Worm (Caenorhabditis elegans): ENCODE measurements around the gene nca-2.

Gene nca-2

ce11 chrIII:5013915-5014346 is 48.6 kb downstream of the nca-2 start (continued):
- no peak for TF ChIP-seq fkh-6 (tag; optimal IDR thresholded peaks at IDR 0.05)
- TF ChIP-seq pax-1 (tag; optimal IDR thresholded peaks at IDR 0.05), result peak; percentile 67
- peak; percentile 98 for TF ChIP-seq ceh-31 (tag; optimal IDR thresholded peaks at IDR 0.05)
- no peak for TF ChIP-seq pat-9 (tag; optimal IDR thresholded peaks at IDR 0.05)
- peak; percentile 96 for TF ChIP-seq unc-55 (GFP tag; optimal IDR thresholded peaks at IDR 0.05)
- peak; percentile 51 for TF ChIP-seq T23F11.4 (GFP tag; optimal IDR thresholded peaks at IDR 0.05)
- peak; percentile 73 for TF ChIP-seq hlh-30 (tag; optimal IDR thresholded peaks at IDR 0.05; ENCODE audit: insufficient read depth)
- TF ChIP-seq F13H6.1 (tag; optimal IDR thresholded peaks at IDR 0.05), result peak; percentile 86
- peak; percentile 32 for TF ChIP-seq sox-4 (tag; optimal IDR thresholded peaks at IDR 0.05)
- TF ChIP-seq K02D7.2 (tag; optimal IDR thresholded peaks at IDR 0.05), result no peak
- peak; percentile 84 for TF ChIP-seq ets-4 (tag; optimal IDR thresholded peaks at IDR 0.05)
- peak; percentile 29 for TF ChIP-seq odd-2 (tag; optimal IDR thresholded peaks at IDR 0.05)
- TF ChIP-seq ref-2 (tag; optimal IDR thresholded peaks at IDR 0.05), result peak; percentile 92
- peak; percentile 54 for TF ChIP-seq hlh-6 (tag; optimal IDR thresholded peaks at IDR 0.05)
- peak; percentile 53; the same call in 1 of the 2 replicates for TF ChIP-seq sox-2 (GFP tag; IDR thresholded peaks at IDR 0.05)
- peak; percentile 84 for TF ChIP-seq pros-1 (tag; optimal IDR thresholded peaks at IDR 0.05)
- no peak for TF ChIP-seq unc-86 (tag; optimal IDR thresholded peaks at IDR 0.05)
- TF ChIP-seq pha-2 (tag; optimal IDR thresholded peaks at IDR 0.05), result peak; percentile 70
- peak; percentile 70 for TF ChIP-seq ceh-2 (tag; optimal IDR thresholded peaks at IDR 0.05)

ce11 chrIII:5017550-5017949 is 52.2 kb downstream of the nca-2 start, which contains the start of gene larp-1:
larp-1 (minus strand) TSS chrIII:5017650.
- TF ChIP-seq sox-4 (tag; optimal IDR thresholded peaks at IDR 0.05), result no peak
- no peak for TF ChIP-seq hlh-8 (tag; optimal IDR thresholded peaks at IDR 0.05)
- no peak for TF ChIP-seq Y22D7AL.16 (tag; optimal IDR thresholded peaks at IDR 0.05)
- no peak for TF ChIP-seq ceh-18 (tag; optimal IDR thresholded peaks at IDR 0.05)
- no peak for TF ChIP-seq dve-1 (tag; optimal IDR thresholded peaks at IDR 0.05)
- no peak for TF ChIP-seq ceh-6 (GFP tag; optimal IDR thresholded peaks at IDR 0.05)
- no peak for TF ChIP-seq che-1 (tag; optimal IDR thresholded peaks at IDR 0.05)

- TF ChIP-seq pros-1 (tag; optimal IDR thresholded peaks at IDR 0.05), result no peak
- peak; percentile 77 for TF ChIP-seq ceh-30 (tag; optimal IDR thresholded peaks at IDR 0.05)
- no peak for TF ChIP-seq pax-1 (tag; optimal IDR thresholded peaks at IDR 0.05)
- TF ChIP-seq T23F11.4 (GFP tag; optimal IDR thresholded peaks at IDR 0.05), result peak; percentile 64
- no peak for TF ChIP-seq K02D7.2 (tag; optimal IDR thresholded peaks at IDR 0.05)
- TF ChIP-seq syd-9 (tag; optimal IDR thresholded peaks at IDR 0.05), result peak; percentile 78
- TF ChIP-seq eyg-1 (tag; optimal IDR thresholded peaks at IDR 0.05), result peak; percentile 40
- peak; percentile 94 for TF ChIP-seq nfya-1 (tag; optimal IDR thresholded peaks at IDR 0.05)
- TF ChIP-seq ceh-45 (GFP tag; IDR thresholded peaks at IDR 0.05), result 0 out of 2 replicates have a peak, but pooled peaks have one; percentile 36
- TF ChIP-seq elt-2 (tag; optimal IDR thresholded peaks at IDR 0.05), result peak; percentile 87
- TF ChIP-seq ceh-31 (tag; optimal IDR thresholded peaks at IDR 0.05), result peak; percentile 91
- no peak for TF ChIP-seq hlh-13 (GFP tag; optimal IDR thresholded peaks at IDR 0.05)
- no peak for TF ChIP-seq pha-4 (tag; optimal IDR thresholded peaks at IDR 0.05)
- TF ChIP-seq hlh-15 (tag; optimal IDR thresholded peaks at IDR 0.05), result peak; percentile 2
- peak; percentile 30 for TF ChIP-seq C38D4.7 (GFP tag; optimal IDR thresholded peaks at IDR 0.05)
- no peak for TF ChIP-seq ceh-22 (tag; optimal IDR thresholded peaks at IDR 0.05)
- TF ChIP-seq ceh-48 (tag; optimal IDR thresholded peaks at IDR 0.05), result peak; percentile 69
- peak; percentile 85 for TF ChIP-seq pat-9 (tag; optimal IDR thresholded peaks at IDR 0.05)
- peak; percentile 88 for TF ChIP-seq ref-2 (tag; optimal IDR thresholded peaks at IDR 0.05)
- TF ChIP-seq nhr-232 (tag; optimal IDR thresholded peaks at IDR 0.05), result peak; percentile 59
- TF ChIP-seq che-1 (tag; optimal IDR thresholded peaks at IDR 0.05), result peak; percentile 56
- no peak for TF ChIP-seq odd-2 (tag; optimal IDR thresholded peaks at IDR 0.05)
- peak; percentile 44 for TF ChIP-seq ceh-19 (GFP tag; optimal IDR thresholded peaks at IDR 0.05)
- no peak for TF ChIP-seq mec-3 (tag; optimal IDR thresholded peaks at IDR 0.05; ENCODE audit: borderline replicate concordance)
- TF ChIP-seq sox-4 (tag; optimal IDR thresholded peaks at IDR 0.05), result peak; percentile 31
- peak; percentile 96 for TF ChIP-seq tbx-2 (tag; optimal IDR thresholded peaks at IDR 0.05)
- TF ChIP-seq unc-42 (tag; optimal IDR thresholded peaks at IDR 0.05), result peak; percentile 66
- TF ChIP-seq dve-1 (tag; optimal IDR thresholded peaks at IDR 0.05), result peak; percentile 96
- TF ChIP-seq elt-4 (tag; optimal IDR thresholded peaks at IDR 0.05), result no peak
- TF ChIP-seq ama-1 (optimal IDR thresholded peaks at IDR 0.05), result no peak
- peak; percentile 96 for TF ChIP-seq ceh-18 (tag; optimal IDR thresholded peaks at IDR 0.05)
- peak; percentile 51 for TF ChIP-seq tbx-7 (tag; optimal IDR thresholded peaks at IDR 0.05)
- TF ChIP-seq ztf-16 (tag; optimal IDR thresholded peaks at IDR 0.05), result peak; percentile 84
- TF ChIP-seq ceh-14 (tag; optimal IDR thresholded peaks at IDR 0.05), result peak; percentile 89
Measured at ce11 chrIII:5018116-5018689, 52.8 kb downstream of the nca-2 start, which contains the start of gene wip-1. wip-1 (plus strand) TSS chrIII:5018639.

All from whole organism, late embryonic.